Worm (Caenorhabditis elegans) whole organism, mixed stage, embryonic: ENCODE measurements around the gene F31E9.6.

Source experiments
- M03D4.4 ChIP-seq: sonication (generic microtip); optimal IDR thresholded peaks from 2 replicates; lab custom pipeline; 2017; ENCODE audit warnings: mild to moderate bottlenecking, missing genetic modification characterization, missing compliant biosample characterization
- bed-3 ChIP-seq: fragments of 200-800 bp; sonication (Bioruptor generic); optimal IDR thresholded peaks from 3 replicates; lab custom pipeline; 2018; ENCODE audit warnings: mild to moderate bottlenecking, missing genetic modification characterization, moderate library complexity, missing compliant biosample characterization
- ceh-39 ChIP-seq: fragments of 150-350 bp; optimal IDR thresholded peaks from 2 replicates; lab custom pipeline; 2014; ENCODE audit warnings: missing biosample characterization, missing genetic modification characterization
- ceh-43 ChIP-seq: fragments of 200-800 bp; sonication (Bioruptor generic); optimal IDR thresholded peaks from 2 replicates; lab custom pipeline; 2018; ENCODE audit warnings: mild to moderate bottlenecking, missing genetic modification characterization, moderate library complexity, missing compliant biosample characterization
- ceh-83 ChIP-seq: fragments of 200-800 bp; sonication (Bioruptor generic); optimal IDR thresholded peaks from 2 replicates; lab custom pipeline; 2018; ENCODE audit warnings: mild to moderate bottlenecking, missing genetic modification characterization, missing compliant biosample characterization
- cnd-1 ChIP-seq: fragments of 200-800 bp; sonication (Bioruptor generic); optimal IDR thresholded peaks from 2 replicates; lab custom pipeline; 2018; ENCODE audit warnings: mild to moderate bottlenecking, missing genetic modification characterization, missing compliant biosample characterization
- drap-1 ChIP-seq: fragments of 200-800 bp; sonication (Bioruptor generic); optimal IDR thresholded peaks from 3 replicates; lab custom pipeline; 2018; ENCODE audit warnings: mild to moderate bottlenecking, missing genetic modification characterization, missing compliant biosample characterization
- elt-3 ChIP-seq: fragments of 150-350 bp; optimal IDR thresholded peaks from 2 replicates; lab custom pipeline; 2014; ENCODE audit warnings: missing biosample characterization, missing genetic modification characterization
- flh-1 ChIP-seq: fragments of 200-800 bp; sonication (Bioruptor generic); optimal IDR thresholded peaks from 2 replicates; lab custom pipeline; 2018; ENCODE audit warnings: mild to moderate bottlenecking, missing genetic modification characterization, moderate library complexity, missing compliant biosample characterization
- ham-2 ChIP-seq: fragments of 200-800 bp; sonication (Bioruptor generic); optimal IDR thresholded peaks from 2 replicates; lab custom pipeline; 2018; ENCODE audit warnings: mild to moderate bottlenecking, missing genetic modification characterization, missing compliant biosample characterization
- hlh-1 ChIP-seq: fragments of 150-350 bp; optimal IDR thresholded peaks from 2 replicates; lab custom pipeline; 2014; ENCODE audit warnings: missing biosample characterization, missing genetic modification reagents, missing genetic modification characterization
- lin-13 ChIP-seq: fragments of 150-350 bp; optimal IDR thresholded peaks from 2 replicates; lab custom pipeline; 2014; ENCODE audit warnings: missing biosample characterization, missing genetic modification characterization
- lin-32 ChIP-seq: fragments of 200-800 bp; sonication (Bioruptor generic); optimal IDR thresholded peaks from 2 replicates; lab custom pipeline; 2018; ENCODE audit warnings: mild to moderate bottlenecking, missing genetic modification characterization, missing compliant biosample characterization
- lsy-2 ChIP-seq: fragments of 150-350 bp; optimal IDR thresholded peaks from 2 replicates; lab custom pipeline; 2014; ENCODE audit warnings: missing biosample characterization, missing genetic modification characterization
- mab-5 ChIP-seq: fragments of 150-350 bp; optimal IDR thresholded peaks from 2 replicates; lab custom pipeline; 2014; ENCODE audit warnings: missing biosample characterization, missing genetic modification characterization
- mep-1 ChIP-seq: fragments of 150-350 bp; optimal IDR thresholded peaks from 2 replicates; lab custom pipeline; 2017; ENCODE audit warnings: missing biosample characterization, missing genetic modification reagents, missing genetic modification characterization, inconsistent platforms
- mls-2 ChIP-seq: sonication (generic microtip); optimal IDR thresholded peaks from 2 replicates; lab custom pipeline; 2016; ENCODE audit warnings: mild to moderate bottlenecking, missing genetic modification characterization, moderate library complexity, missing compliant biosample characterization
- nhr-12 ChIP-seq: fragments of 150-350 bp; optimal IDR thresholded peaks from 2 replicates; lab custom pipeline; 2014; ENCODE audit warnings: missing biosample characterization, missing genetic modification characterization
- nhr-2 ChIP-seq: fragments of 150-350 bp; optimal IDR thresholded peaks from 2 replicates; lab custom pipeline; 2014; ENCODE audit warnings: missing biosample characterization, missing genetic modification characterization
- nhr-237 ChIP-seq: fragments of 150-350 bp; optimal IDR thresholded peaks from 2 replicates; lab custom pipeline; 2014; ENCODE audit warnings: missing biosample characterization, missing genetic modification characterization
- nhr-28 ChIP-seq: fragments of 150-350 bp; optimal IDR thresholded peaks from 2 replicates; lab custom pipeline; 2014; ENCODE audit warnings: missing biosample characterization, missing genetic modification characterization
- nhr-76 ChIP-seq: sonication (generic microtip); optimal IDR thresholded peaks from 2 replicates; lab custom pipeline; 2017; ENCODE audit warnings: missing biosample characterization, missing genetic modification characterization
- sem-2 ChIP-seq: fragments of 200-800 bp; sonication (Bioruptor generic); optimal IDR thresholded peaks from 2 replicates; lab custom pipeline; 2018; ENCODE audit warnings: mild to moderate bottlenecking, missing genetic modification characterization, missing compliant biosample characterization
- snpc-4 ChIP-seq: fragments of 150-350 bp; optimal IDR thresholded peaks from 2 replicates; lab custom pipeline; 2014; ENCODE audit warnings: missing biosample characterization, missing genetic modification characterization
- sptf-1 ChIP-seq: sonication (generic microtip); optimal IDR thresholded peaks from 2 replicates; lab custom pipeline; 2017; ENCODE audit warnings: mild to moderate bottlenecking, missing genetic modification characterization, moderate library complexity, missing compliant biosample characterization
- tbx-8 ChIP-seq: fragments of 200-800 bp; sonication (Bioruptor generic); optimal IDR thresholded peaks from 2 replicates; lab custom pipeline; 2018; ENCODE audit warnings: mild to moderate bottlenecking, missing genetic modification characterization, moderate library complexity, missing compliant biosample characterization
- unc-120 ChIP-seq: sonication (generic microtip); optimal IDR thresholded peaks from 2 replicates; lab custom pipeline; 2017; ENCODE audit warnings: missing genetic modification characterization, missing compliant biosample characterization; ENCODE audit not compliant: poor library complexity, severe bottlenecking
- unc-39 ChIP-seq: fragments of 150-350 bp; optimal IDR thresholded peaks from 2 replicates; lab custom pipeline; 2014; ENCODE audit warnings: missing biosample characterization, missing genetic modification characterization
- unc-62 ChIP-seq: fragments of 150-350 bp; optimal IDR thresholded peaks from 2 replicates; lab custom pipeline; 2014; ENCODE audit warnings: missing biosample characterization, missing genetic modification reagents, missing genetic modification characterization
- zip-8 ChIP-seq: fragments of 150-350 bp; optimal IDR thresholded peaks from 2 replicates; lab custom pipeline; 2014; ENCODE audit warnings: missing biosample characterization, missing genetic modification characterization
- ztf-11 ChIP-seq: fragments of 150-350 bp; optimal IDR thresholded peaks from 2 replicates; lab custom pipeline; 2014; ENCODE audit warnings: missing biosample characterization, missing genetic modification characterization

Gene F31E9.6

DNA sequence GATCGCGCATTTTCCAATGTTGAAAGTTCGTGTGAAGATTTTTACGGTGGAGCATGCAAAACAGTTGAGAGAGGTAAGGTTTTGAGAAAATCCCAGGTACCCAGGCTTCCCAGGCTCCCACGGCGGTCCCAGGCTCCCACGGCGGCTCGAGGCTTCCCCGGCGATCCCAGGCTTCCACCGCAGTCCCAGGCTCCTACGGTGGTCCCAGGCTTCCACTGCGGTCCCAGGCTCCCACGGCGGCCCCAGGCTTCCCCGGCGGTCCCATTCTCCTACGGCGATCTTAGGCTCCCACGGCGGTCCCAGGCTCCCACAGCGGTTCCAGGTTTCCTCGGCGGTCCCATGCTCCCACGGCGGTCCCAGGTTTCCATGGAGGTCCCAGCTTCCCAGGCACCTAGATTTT lies 8.9 kb upstream of the F31E9.6 start:
- TF ChIP-seq nhr-2 (no peak), drap-1 (peak; percentile 12)

ce11 chrV:17322397-17322909 lies 7.5 kb upstream of the F31E9.6 start, which contains the start of gene F31E9.3:
TSS of gene F31E9.3 (plus strand) at chrV:17322590.
- no peak for TF ChIP-seq snpc-4
- no peak for TF ChIP-seq ceh-83
- no peak for TF ChIP-seq lin-32 (GFP tag; lab: Kevin White, UChicago)
- TF ChIP-seq sem-2 (GFP tag; lab: Kevin White, UChicago), result no peak
- no peak for TF ChIP-seq lsy-2 (tag; lab: Kevin White, UChicago)
- no peak for TF ChIP-seq M03D4.4 (tag; lab: Kevin White, UChicago)
- no peak for TF ChIP-seq nhr-28 (tag; lab: Kevin White, UChicago)
- TF ChIP-seq bed-3 (GFP tag; lab: Kevin White, UChicago), result no peak
- no peak for TF ChIP-seq lin-13 (tag; lab: Kevin White, UChicago)
- no peak for TF ChIP-seq ham-2
- no peak for TF ChIP-seq mls-2

ce11 chrV:17317786-17318185 lies 2.8 kb upstream of the F31E9.6 start, which contains the start of gene srz-58:
TSS of gene srz-58 (plus strand) at chrV:17318147.
- no peak for TF ChIP-seq tbx-8 (GFP tag; lab: Kevin White, UChicago)

ce11 chrV:17317297-17317696 lies 2.3 kb upstream of the F31E9.6 start:
- TF ChIP-seq flh-1, result no peak
- no peak for TF ChIP-seq unc-120 (tag; lab: Kevin White, UChicago)
- TF ChIP-seq, all 35 proteins: peak for 0

- TF ChIP-seq unc-62, result no peak
- TF ChIP-seq nhr-76, result no peak
- TF ChIP-seq ztf-11 (tag; lab: Kevin White, UChicago), result no peak
- no peak for TF ChIP-seq tbx-8 (GFP tag; lab: Kevin White, UChicago)
- TF ChIP-seq ceh-43 (GFP tag; lab: Kevin White, UChicago), result no peak
- TF ChIP-seq ceh-39 (tag; lab: Kevin White, UChicago), result no peak
- no peak for TF ChIP-seq flh-1
- TF ChIP-seq hlh-1, result no peak
- TF ChIP-seq mab-5 (tag; lab: Kevin White, UChicago), result no peak
- TF ChIP-seq cnd-1 (tag; lab: Kevin White, UChicago), result no peak
- TF ChIP-seq elt-3 (tag; lab: Kevin White, UChicago), result no peak
- no peak for TF ChIP-seq drap-1
These were observed 2.6 kb downstream of the F31E9.6 start, which contains the start of gene Y61B8B.3 for ce11 chrV:17312386-17312785. TSS of gene Y61B8B.3 (minus strand) at chrV:17312486.

DNA sequence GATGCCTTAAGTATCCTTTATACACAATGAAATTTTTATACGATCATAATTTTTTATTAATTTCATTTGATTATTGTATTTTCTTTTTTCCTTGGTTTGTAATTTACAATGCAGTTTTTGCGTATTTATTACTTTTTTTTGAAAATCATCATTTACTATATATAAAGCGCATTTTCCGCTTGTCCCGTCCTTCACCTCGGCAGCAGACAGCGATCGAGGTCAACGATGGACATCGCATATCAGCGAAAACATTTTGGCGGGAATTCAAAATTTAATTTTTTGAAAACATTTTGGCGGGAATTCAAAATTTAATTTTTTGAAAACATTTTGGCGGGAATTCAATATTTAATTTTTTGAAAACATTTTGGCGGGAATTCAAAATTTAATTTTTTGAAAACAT lies 7.0 kb downstream of the F31E9.6 start:
- TF ChIP-seq lin-13 (tag; lab: Kevin White, UChicago) (no peak), cnd-1 (tag; lab: Kevin White, UChicago) (no peak), nhr-76 (no peak), zip-8 (tag; lab: Kevin White, UChicago) (no peak), unc-120 (tag; lab: Kevin White, UChicago) (no peak), lsy-2 (tag; lab: Kevin White, UChicago) (no peak), tbx-8 (GFP tag; lab: Kevin White, UChicago) (no peak), sem-2 (GFP tag; lab: Kevin White, UChicago) (no peak), elt-3 (tag; lab: Kevin White, UChicago) (no peak), nhr-2 (no peak), unc-39 (tag; lab: Kevin White, UChicago) (no peak), flh-1 (no peak), mls-2 (no peak), mep-1 (tag; lab: Kevin White, UChicago) (no peak), nhr-12 (tag; lab: Kevin White, UChicago) (no peak), ceh-39 (tag; lab: Kevin White, UChicago) (no peak), sptf-1 (tag; lab: Kevin White, UChicago) (no peak), nhr-237 (tag; lab: Kevin White, UChicago) (no peak), lin-32 (GFP tag; lab: Kevin White, UChicago) (no peak)
